Fruit fly (Drosophila melanogaster) whole organism, prepupa: Measurements from ENCODE around the gene CG13766.

Source experiments
- CG10669 ChIP-seq: fragments of 200-800 bp; sonication (Bioruptor generic); optimal IDR thresholded peaks from 3 replicates; lab custom pipeline; 2018; ENCODE audit warnings: missing biosample characterization, mild to moderate bottlenecking, missing genetic modification characterization, moderate library complexity
- CG11294 ChIP-seq: fragments of 200-800 bp; sonication (Bioruptor generic); IDR thresholded peaks from 2 replicates; pipeline ENCODE4 v1.3.6; 2022; ENCODE audit warnings: missing biosample characterization, missing genetic modification characterization
- CG11902 ChIP-seq: fragments of 200-800 bp; sonication (Bioruptor generic); optimal IDR thresholded peaks from 3 replicates; lab custom pipeline; 2016; ENCODE audit warnings: missing biosample characterization, missing genetic modification characterization
- CG3032 ChIP-seq: fragments of 200-800 bp; optimal IDR thresholded peaks from 2 replicates; lab custom pipeline; 2019; ENCODE audit warnings: missing biosample characterization, mild to moderate bottlenecking, missing genetic modification characterization, moderate library complexity
- CG32006 ChIP-seq: fragments of 200-800 bp; sonication (Bioruptor generic); optimal IDR thresholded peaks from 3 replicates; lab custom pipeline; 2017; ENCODE audit warnings: missing biosample characterization, mild to moderate bottlenecking, missing genetic modification characterization
- CG34406 ChIP-seq: fragments of 200-800 bp; sonication (Bioruptor generic); optimal IDR thresholded peaks from 3 replicates; lab custom pipeline; 2016; ENCODE audit warnings: missing biosample characterization, missing genetic modification characterization
- CG3919 ChIP-seq: fragments of 200-800 bp; sonication (Bioruptor generic); optimal IDR thresholded peaks from 3 replicates; lab custom pipeline; 2016; ENCODE audit warnings: missing biosample characterization, missing genetic modification characterization
- CG4318 ChIP-seq: fragments of 200-800 bp; sonication (Bioruptor generic); optimal IDR thresholded peaks from 3 replicates; lab custom pipeline; 2017; ENCODE audit warnings: missing biosample characterization, mild to moderate bottlenecking, missing genetic modification characterization
- CG6792 ChIP-seq: fragments of 200-800 bp; sonication (Bioruptor generic); optimal IDR thresholded peaks from 3 replicates; lab custom pipeline; 2016; ENCODE audit warnings: missing biosample characterization, missing genetic modification characterization
- CG6808 ChIP-seq: fragments of 200-800 bp; sonication (Bioruptor generic); optimal IDR thresholded peaks from 3 replicates; lab custom pipeline; 2017; ENCODE audit warnings: missing biosample characterization, missing genetic modification characterization, mild to moderate bottlenecking, moderate library complexity, missing genetic modification reagents
- CG7368 ChIP-seq: fragments of 200-800 bp; sonication (Bioruptor generic); optimal IDR thresholded peaks from 3 replicates; lab custom pipeline; 2016; ENCODE audit warnings: missing biosample characterization, missing genetic modification characterization
- CG8119 ChIP-seq: fragments of 200-800 bp; sonication (Bioruptor generic); IDR thresholded peaks from 3 replicates; pipeline ENCODE4 v1.3.6; 2022; ENCODE audit warnings: missing biosample characterization, missing genetic modification characterization
- CG8319 ChIP-seq: fragments of 200-800 bp; sonication (Bioruptor generic); optimal IDR thresholded peaks from 3 replicates; lab custom pipeline; 2016; ENCODE audit warnings: missing biosample characterization, missing genetic modification characterization
- CG8632 ChIP-seq: fragments of 200-800 bp; sonication (Bioruptor generic); optimal IDR thresholded peaks from 3 replicates; lab custom pipeline; 2016; ENCODE audit warnings: missing biosample characterization, missing genetic modification characterization
- Eip75B ChIP-seq: fragments of 200-800 bp; sonication (Bioruptor generic); optimal IDR thresholded peaks from 3 replicates; lab custom pipeline; 2016; ENCODE audit warnings: missing biosample characterization, missing genetic modification characterization
- Eip78C ChIP-seq: fragments of 200-800 bp; sonication (Bioruptor generic); peaks from one replicate; lab custom pipeline; 2016; ENCODE audit warnings: missing biosample characterization, missing genetic modification characterization
- Ets96B ChIP-seq: fragments of 200-800 bp; optimal IDR thresholded peaks from 2 replicates; lab custom pipeline; 2019; ENCODE audit warnings: missing biosample characterization, mild to moderate bottlenecking, missing genetic modification characterization, moderate library complexity
- Hr38 ChIP-seq: sonication (Bioruptor generic); optimal IDR thresholded peaks from 2 replicates; lab custom pipeline; 2016; ENCODE audit warnings: missing biosample characterization, missing genetic modification characterization
- Hr39 ChIP-seq: fragments of 200-800 bp; sonication (Bioruptor generic); optimal IDR thresholded peaks from 2 replicates; lab custom pipeline; 2016; ENCODE audit warnings: missing biosample characterization, missing genetic modification characterization
- Hr4 ChIP-seq: fragments of 200-800 bp; sonication (Bioruptor generic); optimal IDR thresholded peaks from 3 replicates; lab custom pipeline; 2016; ENCODE audit warnings: missing biosample characterization, missing genetic modification characterization
- Met ChIP-seq: fragments of 200-800 bp; sonication (Bioruptor generic); optimal IDR thresholded peaks from 3 replicates; lab custom pipeline; 2016; ENCODE audit warnings: missing biosample characterization, missing genetic modification characterization
- OdsH ChIP-seq: fragments of 200-800 bp; sonication (Bioruptor generic); optimal IDR thresholded peaks from 3 replicates; lab custom pipeline; 2016; ENCODE audit warnings: missing biosample characterization, missing genetic modification characterization
- Sox102F ChIP-seq: fragments of 200-800 bp; sonication (Bioruptor generic); optimal IDR thresholded peaks from 2 replicates; lab custom pipeline; 2016; ENCODE audit warnings: missing biosample characterization, mild to moderate bottlenecking, missing genetic modification characterization
- Sox14 ChIP-seq: fragments of 200-800 bp; sonication (Bioruptor generic); optimal IDR thresholded peaks from 3 replicates; lab custom pipeline; 2016; ENCODE audit warnings: missing biosample characterization, missing genetic modification characterization
- Sox15 ChIP-seq: fragments of 200-800 bp; sonication (Bioruptor generic); optimal IDR thresholded peaks from 3 replicates; lab custom pipeline; 2016; ENCODE audit warnings: missing biosample characterization, missing genetic modification characterization
- acj6 ChIP-seq: fragments of 200-800 bp; sonication (Bioruptor generic); optimal IDR thresholded peaks from 3 replicates; lab custom pipeline; 2016; ENCODE audit warnings: missing biosample characterization, missing genetic modification characterization
- dsx ChIP-seq: fragments of 200-800 bp; optimal IDR thresholded peaks from 3 replicates; lab custom pipeline; 2019; ENCODE audit warnings: missing biosample characterization, mild to moderate bottlenecking, missing genetic modification characterization, moderate library complexity; ENCODE audit not compliant: poor library complexity, severe bottlenecking
- eg ChIP-seq: fragments of 200-800 bp; sonication (Bioruptor generic); IDR thresholded peaks from 3 replicates; pipeline ENCODE4 v1.3.6; 2022; ENCODE audit warnings: missing biosample characterization, missing genetic modification characterization
- esn ChIP-seq: fragments of 200-800 bp; sonication (Bioruptor generic); optimal IDR thresholded peaks from 2 replicates; lab custom pipeline; 2016; ENCODE audit warnings: missing biosample characterization, mild to moderate bottlenecking, missing genetic modification characterization, moderate library complexity
- lz ChIP-seq: fragments of 200-800 bp; sonication (Bioruptor generic); optimal IDR thresholded peaks from 3 replicates; lab custom pipeline; 2016; ENCODE audit warnings: missing biosample characterization, missing genetic modification characterization
- pdm3 ChIP-seq: fragments of 200-800 bp; sonication (Bioruptor generic); optimal IDR thresholded peaks from 3 replicates; lab custom pipeline; 2016; ENCODE audit warnings: missing biosample characterization, missing genetic modification characterization
- salr ChIP-seq, 2 experiments: fragments of 200-800 bp; sonication (Bioruptor generic); optimal IDR thresholded peaks; 3 replicates each; lab custom pipeline; 2016 to 2018; ENCODE audit warnings: missing biosample characterization in 2 of 2, missing genetic modification characterization in 2 of 2, mild to moderate bottlenecking in 1 of 2
- ss ChIP-seq, 2 experiments: fragments of 200-800 bp; sonication (Bioruptor generic); optimal IDR thresholded peaks; 2 replicates in 1 of 2; 3 replicates in 1 of 2; lab custom pipeline; 2017 to 2018; ENCODE audit warnings: mild to moderate bottlenecking in 2 of 2, missing biosample characterization in 2 of 2, missing genetic modification characterization in 2 of 2, moderate library complexity in 1 of 2
- svp ChIP-seq: fragments of 200-800 bp; sonication (Bioruptor generic); peaks from one replicate; lab custom pipeline; 2016; ENCODE audit warnings: missing biosample characterization, missing genetic modification characterization
- topi ChIP-seq: fragments of 200-800 bp; sonication (Bioruptor generic); optimal IDR thresholded peaks from 3 replicates; lab custom pipeline; 2016; ENCODE audit warnings: missing biosample characterization, missing genetic modification characterization

The CG13766 gene

DNA sequence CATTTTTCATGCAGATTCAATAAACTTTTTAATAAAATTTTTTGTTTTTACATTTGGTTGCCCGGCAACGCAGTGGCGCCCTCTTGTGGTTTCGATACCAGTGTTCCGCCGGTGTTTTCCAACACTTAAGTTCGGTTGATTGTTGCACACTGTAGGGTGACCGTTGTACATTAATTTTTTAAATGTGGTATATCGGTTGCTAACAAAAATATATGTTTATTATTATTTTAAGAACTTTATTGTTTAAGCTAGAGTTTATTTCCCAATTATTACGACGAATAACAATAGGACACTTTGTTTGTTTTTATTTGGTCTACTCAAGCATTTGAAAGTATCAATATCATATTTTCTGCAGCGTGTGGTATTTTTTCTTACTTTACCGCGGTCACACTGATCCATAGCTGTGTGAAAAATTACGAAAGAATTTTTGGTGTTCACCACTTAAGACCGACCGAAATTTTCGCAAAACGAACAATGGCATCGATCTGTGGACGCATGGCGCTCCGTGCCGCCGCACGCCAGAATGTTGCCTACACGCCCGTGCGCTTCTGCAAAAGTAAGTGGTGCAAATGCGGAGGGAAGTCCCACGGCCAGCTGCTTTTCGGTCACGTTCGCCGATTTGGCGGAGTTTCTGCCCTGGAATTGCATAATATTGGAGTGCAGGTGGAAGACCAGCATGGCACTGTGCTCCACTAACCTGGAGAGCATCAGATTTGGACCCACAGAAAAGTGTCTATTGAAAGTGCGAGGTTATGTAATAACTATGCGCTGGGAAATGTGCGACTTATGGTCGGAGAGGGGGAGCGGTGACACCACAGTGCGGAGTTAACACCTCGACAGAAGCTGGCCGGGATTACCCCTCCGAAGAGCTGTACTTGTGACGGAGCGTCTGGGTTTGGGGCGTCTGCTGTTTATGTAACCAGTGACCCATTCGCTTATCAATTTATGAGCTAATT is 8.3 kb downstream of the CG13766 start, which contains the start of the genes IFT52 and COX5B (continued):
- TF ChIP-seq topi (GFP tag; lab: Kevin White, UChicago) (peak; percentile 60), salr (GFP tag; optimal IDR thresholded peaks at IDR 0.05; lab: Kevin White, UChicago) (no peak), CG3032 (peak; percentile 29), CG7368 (no peak), CG6792 (GFP tag; lab: Kevin White, UChicago) (peak; percentile 8), CG3919 (GFP tag; lab: Kevin White, UChicago) (peak; percentile 77), CG32006 (peak; percentile 16), Met (GFP tag; lab: Kevin White, UChicago) (peak; percentile 55), acj6 (GFP tag; lab: Kevin White, UChicago) (peak; percentile 51), Sox15 (peak; percentile 35)

dm6 chr2L:6553797-6554188 is 12.2 kb downstream of the CG13766 start:
- TF ChIP-seq Hr38 (GFP tag; lab: Kevin White, UChicago) (no peak), CG6792 (GFP tag; lab: Kevin White, UChicago) (no peak), Sox102F (no peak), Hr39 (GFP tag; lab: Kevin White, UChicago) (no peak), CG11294 (GFP tag; lab: Robert Waterston, UW) (no peak), Sox14 (GFP tag; lab: Kevin White, UChicago) (no peak), CG8319 (GFP tag; lab: Kevin White, UChicago) (no peak), CG4318 (GFP tag; lab: Kevin White, UChicago) (no peak), acj6 (GFP tag; lab: Kevin White, UChicago) (no peak), CG8632 (GFP tag; lab: Kevin White, UChicago) (no peak)

DNA sequence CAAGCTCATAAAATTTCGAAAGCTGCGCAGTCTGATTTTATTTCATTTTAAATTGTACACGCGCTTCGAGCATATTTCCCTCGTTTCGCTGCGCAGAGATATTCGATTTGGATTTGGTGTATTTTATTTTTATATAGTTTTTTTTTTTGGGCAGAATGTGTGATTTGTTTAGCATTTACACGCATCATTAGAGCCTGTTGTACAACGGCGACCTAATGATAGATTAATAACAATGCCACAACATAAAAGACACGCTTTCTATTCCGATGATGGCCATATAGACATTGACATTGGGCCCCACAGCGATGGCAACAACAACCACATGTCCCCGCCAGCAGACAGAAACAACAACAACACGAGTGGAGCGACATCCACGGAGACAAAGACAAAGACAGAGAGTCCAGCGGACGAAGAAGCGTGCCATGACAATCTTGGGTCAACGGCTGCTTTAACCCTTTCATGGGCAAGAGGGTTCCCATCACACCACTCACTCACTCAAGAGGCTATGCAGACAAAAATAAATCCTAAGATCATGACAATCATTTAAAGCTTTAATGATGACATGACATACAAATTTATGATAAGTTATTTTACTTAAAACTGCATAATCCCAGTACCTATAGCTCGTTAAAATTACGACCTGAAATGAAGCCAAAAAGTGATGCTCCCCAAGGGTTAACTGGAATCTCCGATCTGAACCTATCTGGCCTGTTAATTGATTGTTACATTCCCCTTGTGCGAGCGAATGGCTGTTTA is 12.8 kb downstream of the CG13766 start:
- no peak for TF ChIP-seq CG4318 (GFP tag; lab: Kevin White, UChicago)
- peak; percentile 23 for TF ChIP-seq CG6808 (GFP tag; lab: Kevin White, UChicago)
- peak in 1 of 2 experiments; percentile 55 for TF ChIP-seq ss (GFP tag; optimal IDR thresholded peaks at IDR 0.05; lab: Kevin White, UChicago)
- TF ChIP-seq salr (GFP tag; optimal IDR thresholded peaks at IDR 0.05; lab: Kevin White, UChicago): no peak
- TF ChIP-seq OdsH: no peak
- TF ChIP-seq pdm3 (GFP tag; lab: Kevin White, UChicago): peak; percentile 20
- peak; percentile 17 for TF ChIP-seq esn
- TF ChIP-seq dsx (GFP tag; lab: Kevin White, UChicago): peak; percentile 5
- no peak for TF ChIP-seq CG11294 (GFP tag; lab: Robert Waterston, UW)
- TF ChIP-seq CG8632 (GFP tag; lab: Kevin White, UChicago): no peak
- TF ChIP-seq Eip75B (GFP tag; lab: Kevin White, UChicago): peak; percentile 10
- no peak for TF ChIP-seq CG34406 (GFP tag; lab: Kevin White, UChicago)
- TF ChIP-seq Hr4 (GFP tag; lab: Kevin White, UChicago): no peak
- TF ChIP-seq Ets96B (tag; lab: Kevin White, UChicago): no peak
- no peak for TF ChIP-seq eg
- peak; percentile 48 for TF ChIP-seq Eip78C
- no peak for TF ChIP-seq Sox102F
- TF ChIP-seq CG8319 (GFP tag; lab: Kevin White, UChicago): no peak
- TF ChIP-seq lz (GFP tag; lab: Kevin White, UChicago): no peak
- TF ChIP-seq CG11902 (GFP tag; lab: Kevin White, UChicago): no peak
- TF ChIP-seq CG10669: peak; percentile 4
- TF ChIP-seq Met (GFP tag; lab: Kevin White, UChicago): peak; percentile 26
- TF ChIP-seq svp (GFP tag; lab: Kevin White, UChicago): peak; percentile 94
- peak; percentile 46 for TF ChIP-seq Sox14 (GFP tag; lab: Kevin White, UChicago)
- TF ChIP-seq CG8119 (GFP tag; lab: Robert Waterston, UW): no peak
